Worm (Caenorhabditis elegans) whole organism, late embryonic: ENCODE results near the gene C06G3.8.

Experiments
- F13H6.1 ChIP-seq: sonication (generic microtip); optimal IDR thresholded peaks from 2 replicates; lab custom pipeline; 2016; ENCODE audit warnings: missing genetic modification characterization, missing compliant biosample characterization
- T23F11.4 ChIP-seq: fragments of 200-800 bp; sonication (Bioruptor generic); optimal IDR thresholded peaks from 2 replicates; lab custom pipeline; 2018; ENCODE audit warnings: mild to moderate bottlenecking, missing genetic modification characterization, missing compliant biosample characterization
- Y22D7AL.16 ChIP-seq: sonication (generic microtip); optimal IDR thresholded peaks from 2 replicates; lab custom pipeline; 2016; ENCODE audit warnings: missing genetic modification characterization, missing compliant biosample characterization
- ceh-31 ChIP-seq: sonication (generic microtip); optimal IDR thresholded peaks from 2 replicates; lab custom pipeline; 2016; ENCODE audit warnings: missing genetic modification characterization, missing compliant biosample characterization
- ceh-34 ChIP-seq: sonication (generic microtip); optimal IDR thresholded peaks from 2 replicates; lab custom pipeline; 2016; ENCODE audit warnings: mild to moderate bottlenecking, missing genetic modification characterization, missing compliant biosample characterization
- ceh-45 ChIP-seq: fragments of 200-800 bp; sonication (Bioruptor generic); IDR thresholded peaks from 2 replicates; pipeline ENCODE4 v1.3.6; 2022; ENCODE audit warnings: missing genetic modification reagents, missing genetic modification characterization, missing compliant biosample characterization
- ceh-48 ChIP-seq: sonication (generic microtip); optimal IDR thresholded peaks from 2 replicates; lab custom pipeline; 2016; ENCODE audit warnings: missing genetic modification characterization, inconsistent platforms, missing compliant biosample characterization
- ceh-6 ChIP-seq: fragments of 200-800 bp; sonication (Bioruptor generic); optimal IDR thresholded peaks from 2 replicates; lab custom pipeline; 2018; ENCODE audit warnings: mild to moderate bottlenecking, missing genetic modification characterization, missing compliant biosample characterization
- ceh-9 ChIP-seq: sonication (generic microtip); optimal IDR thresholded peaks from 2 replicates; lab custom pipeline; 2016; ENCODE audit warnings: mild to moderate bottlenecking, missing genetic modification characterization, inconsistent platforms, missing compliant biosample characterization
- dmd-4 ChIP-seq: sonication (generic microtip); optimal IDR thresholded peaks from 2 replicates; lab custom pipeline; 2016; ENCODE audit warnings: borderline replicate concordance, missing genetic modification characterization, missing compliant biosample characterization
- dve-1 ChIP-seq: sonication (generic microtip); optimal IDR thresholded peaks from 2 replicates; lab custom pipeline; 2017; ENCODE audit warnings: antibody characterized with exemption, mild to moderate bottlenecking, missing genetic modification characterization, missing compliant biosample characterization
- elt-2 ChIP-seq: sonication (generic microtip); optimal IDR thresholded peaks from 2 replicates; lab custom pipeline; 2016; ENCODE audit warnings: missing genetic modification reagents, missing genetic modification characterization, missing compliant biosample characterization
- ets-4 ChIP-seq: sonication (generic microtip); optimal IDR thresholded peaks from 2 replicates; lab custom pipeline; 2016; ENCODE audit warnings: missing genetic modification characterization, missing compliant biosample characterization
- eyg-1 ChIP-seq: sonication (generic microtip); optimal IDR thresholded peaks from 2 replicates; lab custom pipeline; 2016; ENCODE audit warnings: missing genotype, missing genetic modification characterization, missing compliant biosample characterization
- fkh-10 ChIP-seq: fragments of 150-350 bp; optimal IDR thresholded peaks from 2 replicates; lab custom pipeline; 2014; ENCODE audit warnings: missing biosample characterization, missing genetic modification reagents, missing genetic modification characterization
- fkh-6 ChIP-seq: sonication (generic microtip); optimal IDR thresholded peaks from 2 replicates; lab custom pipeline; 2016; ENCODE audit warnings: missing genetic modification characterization, missing compliant biosample characterization
- hlh-13 ChIP-seq: fragments of 200-800 bp; sonication (Bioruptor generic); optimal IDR thresholded peaks from 2 replicates; lab custom pipeline; 2018; ENCODE audit warnings: mild to moderate bottlenecking, missing genetic modification characterization, missing compliant biosample characterization
- hlh-15 ChIP-seq: sonication (generic microtip); optimal IDR thresholded peaks from 2 replicates; lab custom pipeline; 2016; ENCODE audit warnings: missing genetic modification characterization, missing compliant biosample characterization
- hlh-30 ChIP-seq: sonication (generic microtip); optimal IDR thresholded peaks from 2 replicates; lab custom pipeline; 2017; ENCODE audit warnings: antibody characterized with exemption, missing genetic modification characterization, missing compliant biosample characterization; ENCODE audit not compliant: insufficient read depth
- hlh-8 ChIP-seq: sonication (generic microtip); optimal IDR thresholded peaks from 2 replicates; lab custom pipeline; 2016; ENCODE audit warnings: missing genotype, missing genetic modification characterization, missing compliant biosample characterization
- nfya-1 ChIP-seq: sonication (generic microtip); optimal IDR thresholded peaks from 2 replicates; lab custom pipeline; 2017; ENCODE audit warnings: missing genetic modification characterization, mild to moderate bottlenecking, missing compliant biosample characterization, antibody characterized with exemption, moderate library complexity
- npax-4 ChIP-seq: sonication (generic microtip); optimal IDR thresholded peaks from 2 replicates; lab custom pipeline; 2016; ENCODE audit warnings: missing genetic modification characterization, missing compliant biosample characterization
- pag-3 ChIP-seq: sonication (generic microtip); optimal IDR thresholded peaks from 2 replicates; lab custom pipeline; 2016; ENCODE audit warnings: missing compliant biosample characterization, missing genetic modification characterization, borderline replicate concordance
- pha-4 ChIP-seq: fragments of 150-350 bp; optimal IDR thresholded peaks from 2 replicates; lab custom pipeline; 2018; ENCODE audit warnings: missing biosample characterization, missing genetic modification reagents, missing genetic modification characterization
- pqm-1 ChIP-seq: sonication (generic microtip); optimal IDR thresholded peaks from 2 replicates; lab custom pipeline; 2016; ENCODE audit warnings: missing genetic modification characterization, missing compliant biosample characterization
- pros-1 ChIP-seq: fragments of 150-350 bp; optimal IDR thresholded peaks from 2 replicates; lab custom pipeline; 2014; ENCODE audit warnings: missing biosample characterization, missing genetic modification reagents, missing genetic modification characterization
- ref-2 ChIP-seq: sonication (generic microtip); optimal IDR thresholded peaks from 2 replicates; lab custom pipeline; 2016; ENCODE audit warnings: missing genetic modification characterization, missing compliant biosample characterization
- rnt-1 ChIP-seq: sonication (generic microtip); optimal IDR thresholded peaks from 2 replicates; lab custom pipeline; 2016; ENCODE audit warnings: missing genetic modification characterization, missing compliant biosample characterization
- sdc-2 ChIP-seq: sonication (generic microtip); optimal IDR thresholded peaks from 2 replicates; lab custom pipeline; 2016; ENCODE audit warnings: missing genotype, missing genetic modification characterization, missing compliant biosample characterization
- sox-4 ChIP-seq: sonication (generic microtip); optimal IDR thresholded peaks from 2 replicates; lab custom pipeline; 2017; ENCODE audit warnings: mild to moderate bottlenecking, missing genetic modification characterization, inconsistent platforms, missing compliant biosample characterization
- syd-9 ChIP-seq: sonication (generic microtip); optimal IDR thresholded peaks from 2 replicates; lab custom pipeline; 2016; ENCODE audit warnings: mild to moderate bottlenecking, missing genetic modification characterization, moderate library complexity, missing compliant biosample characterization
- tbx-2 ChIP-seq: sonication (generic microtip); optimal IDR thresholded peaks from 2 replicates; lab custom pipeline; 2016; ENCODE audit warnings: missing genetic modification characterization, missing compliant biosample characterization
- unc-42 ChIP-seq: sonication (generic microtip); optimal IDR thresholded peaks from 2 replicates; lab custom pipeline; 2016; ENCODE audit warnings: missing genotype, missing genetic modification characterization, missing compliant biosample characterization
- unc-55 ChIP-seq: sonication (generic microtip); optimal IDR thresholded peaks from 2 replicates; lab custom pipeline; 2017; ENCODE audit warnings: missing biosample characterization, missing genetic modification reagents, missing genetic modification characterization
- zip-5 ChIP-seq: sonication (generic microtip); optimal IDR thresholded peaks from 2 replicates; lab custom pipeline; 2016; ENCODE audit warnings: missing genetic modification characterization, missing compliant biosample characterization

Gene C06G3.8

ce11 chrIV:7017123-7017674 lies 15.2 kb downstream of the C06G3.8 start, which contains the start of gene gldi-4:
Gene gldi-4, plus strand, starts transcription at chrIV:7017624.
- TF ChIP-seq tbx-2 (tag; lab: Kevin White, UChicago) (no peak), unc-42 (tag; lab: Kevin White, UChicago) (peak; percentile 22), ceh-48 (peak; percentile 69)
- TF ChIP-seq, all 69 proteins: peak for 2

ce11 chrIV:7016502-7016901 lies 15.9 kb downstream of the C06G3.8 start:
- TF ChIP-seq Y22D7AL.16 (tag; lab: Kevin White, UChicago) (no peak), ceh-48 (no peak), fkh-6 (tag; lab: Kevin White, UChicago) (no peak), nfya-1 (tag; lab: Kevin White, UChicago) (peak; percentile 61), hlh-13 (GFP tag; lab: Kevin White, UChicago) (no peak), ceh-31 (tag; lab: Kevin White, UChicago) (peak; percentile 33), sox-4 (no peak), hlh-8 (peak; percentile 2), unc-42 (tag; lab: Kevin White, UChicago) (peak; percentile 52), ets-4 (tag; lab: Kevin White, UChicago) (no peak), unc-55 (GFP tag; lab: Kevin White, UChicago) (peak; percentile 81), pqm-1 (tag; lab: Kevin White, UChicago) (no peak), T23F11.4 (GFP tag; lab: Kevin White, UChicago) (no peak), npax-4 (tag; lab: Kevin White, UChicago) (no peak), fkh-10 (GFP tag; lab: Kevin White, UChicago) (no peak), pag-3 (tag; lab: Kevin White, UChicago) (no peak), ceh-45 (GFP tag; lab: Robert Waterston, UW) (no peak), pros-1 (no peak), elt-2 (tag; lab: Kevin White, UChicago) (no peak), ceh-34 (tag; lab: Kevin White, UChicago) (peak; percentile 13), syd-9 (tag; lab: Kevin White, UChicago) (no peak), tbx-2 (tag; lab: Kevin White, UChicago) (peak; percentile 11), ceh-9 (no peak), rnt-1 (tag; lab: Kevin White, UChicago) (no peak), pha-4 (tag; lab: Kevin White, UChicago) (no peak), dve-1 (peak; percentile 14), F13H6.1 (tag; lab: Kevin White, UChicago) (no peak), ref-2 (no peak), sdc-2 (tag; lab: Kevin White, UChicago) (no peak), hlh-30 (tag; lab: Kevin White, UChicago) (peak; percentile 60)

DNA sequence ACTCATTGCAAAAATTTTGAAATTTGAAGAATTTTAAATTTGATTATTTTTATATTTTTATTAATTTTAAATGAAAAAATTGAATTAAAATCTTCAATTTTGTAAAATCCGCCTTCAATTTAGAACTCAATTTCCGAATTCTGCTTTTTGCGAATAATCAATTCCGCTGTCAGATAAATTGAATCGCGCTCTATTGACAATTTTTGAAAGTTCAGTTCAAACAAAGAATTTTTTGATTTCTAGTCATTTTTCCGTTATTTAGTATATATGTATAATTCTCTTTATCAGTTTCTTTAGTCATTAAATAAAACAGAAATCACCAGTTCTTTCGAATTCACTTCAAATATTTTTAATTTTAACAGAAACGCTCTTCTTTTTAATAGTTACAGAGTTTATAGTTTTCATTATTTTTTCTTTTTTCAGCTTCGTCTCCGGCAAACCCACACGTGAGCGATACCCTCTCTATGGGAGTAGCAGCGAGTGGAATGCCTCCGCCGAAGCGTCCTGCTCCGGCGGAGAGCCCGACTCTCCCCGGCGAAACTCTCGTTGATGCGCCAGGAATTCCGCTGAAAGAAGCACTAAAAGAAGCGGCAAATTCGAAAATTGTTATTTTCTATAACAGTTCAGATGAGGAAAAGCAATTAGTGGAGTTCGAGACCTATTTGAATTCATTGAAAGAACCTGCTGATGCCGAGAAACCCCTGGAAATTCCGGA lies 19.5 kb downstream of the C06G3.8 start:
- TF ChIP-seq dmd-4 (tag; lab: Kevin White, UChicago) = no peak
- no peak for TF ChIP-seq zip-5 (tag; lab: Kevin White, UChicago)
- TF ChIP-seq hlh-15 (tag; lab: Kevin White, UChicago) = no peak
- no peak for TF ChIP-seq fkh-6 (tag; lab: Kevin White, UChicago)
- TF ChIP-seq, all 69 proteins: peak for 0

- TF ChIP-seq ceh-6 (GFP tag; lab: Kevin White, UChicago) (no peak), eyg-1 (tag; lab: Kevin White, UChicago) (no peak)
Measured at ce11 chrIV:7012214-7012613, 20.1 kb downstream of the C06G3.8 start.
